Fruit fly (Drosophila melanogaster) Kc167 (cell line): Measurements from ENCODE around the gene CG3198.

Experiments used
- Myc ChIP-seq: fragments of >200 bp; optimal IDR thresholded peaks from 2 replicates; lab custom pipeline; 2017; ENCODE audit warnings: missing external identifiers
- Sin3A ChIP-seq: fragments of >200 bp; optimal IDR thresholded peaks from 2 replicates; lab custom pipeline; 2018; ENCODE audit warnings: missing external identifiers
- h ChIP-seq: fragments of >200 bp; optimal IDR thresholded peaks from 3 replicates; lab custom pipeline; 2018; ENCODE audit warnings: missing external identifiers
- insv ChIP-seq: fragments of >200 bp; optimal IDR thresholded peaks from 3 replicates; lab custom pipeline; 2018; ENCODE audit warnings: missing external identifiers
- psq ChIP-seq: fragments of >200 bp; optimal IDR thresholded peaks from 2 replicates; lab custom pipeline; 2017; ENCODE audit warnings: missing external identifiers
- ttk ChIP-seq: sonication (Bioruptor generic); optimal IDR thresholded peaks from 2 replicates; lab custom pipeline; 2017; ENCODE audit warnings: missing external identifiers

DNA sequence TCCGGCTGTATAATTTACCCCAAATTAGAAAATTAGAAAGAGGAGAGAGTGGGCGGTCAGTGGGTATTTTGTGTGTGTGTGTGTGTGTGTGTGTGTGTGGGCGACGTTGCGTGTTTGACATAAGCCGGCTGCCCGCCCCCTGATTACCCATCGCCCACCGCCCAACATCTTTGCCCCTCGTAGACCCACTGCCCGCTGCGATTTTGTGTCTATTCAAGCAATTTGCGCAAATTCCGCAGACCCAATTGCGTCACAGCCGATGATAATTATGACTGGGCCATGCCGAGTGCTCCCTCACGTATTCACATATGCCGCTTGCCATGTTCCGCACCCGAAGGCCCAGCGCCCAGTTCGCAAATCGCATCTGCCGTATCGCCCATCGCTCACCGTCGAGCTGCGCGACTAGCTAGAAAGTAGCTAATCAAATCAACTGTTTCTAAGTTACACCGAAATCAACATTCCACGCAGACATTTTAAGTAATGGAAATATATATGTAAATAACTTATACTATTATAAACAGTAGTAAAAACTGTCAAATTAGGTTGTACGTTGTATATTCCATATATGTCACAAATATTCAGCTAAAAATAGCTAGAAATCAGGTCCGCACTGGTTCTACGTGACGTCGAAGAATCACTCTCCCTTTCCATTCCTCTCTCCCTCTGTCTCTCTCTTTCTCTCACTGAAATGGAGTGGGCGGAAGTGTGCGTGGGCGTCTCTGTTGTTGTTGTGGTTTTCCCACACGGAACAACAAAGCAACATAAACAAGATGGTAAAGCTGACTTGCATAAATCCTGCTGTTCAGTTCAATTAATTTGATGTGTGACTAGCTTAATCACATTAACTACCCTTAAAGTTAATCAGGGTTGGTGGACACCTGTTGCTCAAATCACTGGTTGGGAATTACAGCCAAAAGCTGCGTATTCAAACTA, 16.9 kb downstream of the CG3198 start:
- TF ChIP-seq h (lab: Kevin White, UChicago) (no peak), Sin3A (lab: Kevin White, UChicago) (no peak), ttk (lab: Kevin White, UChicago) (no peak), insv (lab: Kevin White, UChicago) (no peak), psq (lab: Kevin White, UChicago) (no peak), Myc (lab: Kevin White, UChicago) (no peak)
